Worm (Caenorhabditis elegans) whole organism, young adult: ENCODE measurements around the gene ceh-48.

Experiments
- F23B12.7 ChIP-seq: sonication (generic microtip); optimal IDR thresholded peaks from 2 replicates; lab custom pipeline; 2017; ENCODE audit warnings: missing genetic modification characterization, mild to moderate bottlenecking, missing compliant biosample characterization, antibody characterized with exemption, moderate library complexity; ENCODE audit not compliant: insufficient read depth
- F37B4.10 ChIP-seq: fragments of 200-800 bp; sonication (Bioruptor generic); IDR thresholded peaks from 2 replicates; pipeline ENCODE4 v1.3.6; 2022; ENCODE audit warnings: missing genetic modification characterization, missing compliant biosample characterization
- F57A8.1 ChIP-seq: fragments of 200-800 bp; sonication (Bioruptor generic); optimal IDR thresholded peaks from 2 replicates; lab custom pipeline; 2018; ENCODE audit warnings: mild to moderate bottlenecking, missing genetic modification characterization, moderate library complexity, missing compliant biosample characterization
- T07F8.4 ChIP-seq: sonication (generic microtip); optimal IDR thresholded peaks from 2 replicates; lab custom pipeline; 2016; ENCODE audit warnings: mild to moderate bottlenecking, missing genetic modification characterization, moderate library complexity, missing compliant biosample characterization
- Y67H2A.10 ChIP-seq: fragments of 200-800 bp; sonication (Bioruptor generic); conservative IDR thresholded peaks from 2 replicates; pipeline ENCODE4 v1.3.6; 2022; ENCODE audit warnings: missing genetic modification reagents, missing genetic modification characterization, missing compliant biosample characterization
- Y95B8A.8 ChIP-seq: fragments of 200-800 bp; sonication (Bioruptor generic); IDR thresholded peaks from 2 replicates; pipeline ENCODE4 v1.3.6; 2022; ENCODE audit warnings: missing genetic modification reagents, missing genetic modification characterization, missing compliant biosample characterization
- ama-1 ChIP-seq, 3 experiments: fragments of 150-350 bp in 1 of 3; sonication (generic microtip) in 2 of 3; optimal IDR thresholded peaks; 2 replicates each; lab custom pipeline; 2014 to 2018; ENCODE audit warnings: missing biosample characterization in 2 of 3, missing genetic modification characterization in 2 of 3, missing genetic modification reagents in 2 of 3
- aptf-3 ChIP-seq: fragments of 200-800 bp; sonication (Bioruptor generic); IDR thresholded peaks from 2 replicates; pipeline ENCODE4 v1.3.6; 2022; ENCODE audit warnings: missing genetic modification characterization, missing compliant biosample characterization
- attf-5 ChIP-seq: fragments of 200-800 bp; sonication (Bioruptor generic); optimal IDR thresholded peaks from 2 replicates; lab custom pipeline; 2018; ENCODE audit warnings: mild to moderate bottlenecking, missing genetic modification characterization, missing compliant biosample characterization
- attf-6 ChIP-seq: fragments of 200-800 bp; sonication (Bioruptor generic); IDR thresholded peaks from 2 replicates; pipeline ENCODE4 v1.3.6; 2022; ENCODE audit warnings: missing genetic modification reagents, missing genetic modification characterization, missing compliant biosample characterization
- dpl-1 ChIP-seq: fragments of 150-350 bp; optimal IDR thresholded peaks from 2 replicates; lab custom pipeline; 2014; ENCODE audit warnings: missing biosample characterization, missing genetic modification reagents, missing genetic modification characterization
- fkh-3 ChIP-seq: sonication (generic microtip); optimal IDR thresholded peaks from 2 replicates; lab custom pipeline; 2016; ENCODE audit warnings: mild to moderate bottlenecking, missing genetic modification characterization, missing compliant biosample characterization
- him-1 ChIP-seq: sonication (generic microtip); optimal IDR thresholded peaks from 2 replicates; lab custom pipeline; 2016; ENCODE audit warnings: missing genotype, missing genetic modification reagents, missing genetic modification characterization, missing compliant biosample characterization
- hmg-1.2 ChIP-seq: fragments of 200-800 bp; sonication (Bioruptor generic); IDR thresholded peaks from 2 replicates; pipeline ENCODE4 v1.3.6; 2022; ENCODE audit warnings: missing genetic modification reagents, missing genetic modification characterization, missing compliant biosample characterization
- lin-35 ChIP-seq, 3 experiments: fragments of 150-350 bp in 2 of 3; sonication (generic microtip) in 1 of 3; optimal IDR thresholded peaks; 2 replicates each; lab custom pipeline; 2014 to 2018; ENCODE audit warnings: missing biosample characterization in 3 of 3, missing genetic modification characterization in 3 of 3, missing genetic modification reagents in 3 of 3
- lin-40 ChIP-seq: sonication (generic microtip); optimal IDR thresholded peaks from 2 replicates; lab custom pipeline; 2016; ENCODE audit warnings: missing genetic modification characterization, mild to moderate bottlenecking, missing compliant biosample characterization, missing genotype, missing genetic modification reagents
- lir-1 ChIP-seq: fragments of 200-800 bp; sonication (Bioruptor generic); conservative IDR thresholded peaks from 2 replicates; pipeline ENCODE4 v1.3.6; 2022; ENCODE audit warnings: missing genetic modification reagents, missing genetic modification characterization, missing compliant biosample characterization
- madf-8 ChIP-seq: fragments of 200-800 bp; sonication (Bioruptor generic); conservative IDR thresholded peaks from 2 replicates; pipeline ENCODE4 v1.3.6; 2022; ENCODE audit warnings: missing genetic modification reagents, missing genetic modification characterization, missing compliant biosample characterization
- pbrm-1 ChIP-seq: fragments of 200-800 bp; sonication (Bioruptor generic); IDR thresholded peaks from 2 replicates; pipeline ENCODE4 v1.3.6; 2022; ENCODE audit warnings: missing genetic modification reagents, missing genetic modification characterization, missing compliant biosample characterization
- pha-4 ChIP-seq: fragments of 150-350 bp; sonication (generic microtip); optimal IDR thresholded peaks from 2 replicates; lab custom pipeline; 2014; ENCODE audit warnings: missing biosample characterization, missing genetic modification reagents, missing genetic modification characterization
- sea-2 ChIP-seq: fragments of 200-800 bp; sonication (Bioruptor generic); IDR thresholded peaks from 2 replicates; pipeline ENCODE4 v1.3.6; 2022; ENCODE audit warnings: missing genetic modification characterization, missing compliant biosample characterization
- snpc-1.3 ChIP-seq: sonication (generic microtip); optimal IDR thresholded peaks from 2 replicates; lab custom pipeline; 2017; ENCODE audit warnings: missing genetic modification characterization, mild to moderate bottlenecking, missing compliant biosample characterization, antibody characterized with exemption, moderate library complexity, missing genotype, missing genetic modification reagents; ENCODE audit not compliant: insufficient read depth
- snpc-3.4 ChIP-seq: sonication (generic microtip); optimal IDR thresholded peaks from 2 replicates; lab custom pipeline; 2017; ENCODE audit warnings: missing genetic modification characterization, mild to moderate bottlenecking, missing compliant biosample characterization, antibody characterized with exemption, moderate library complexity, missing genotype, missing genetic modification reagents
- zim-3 ChIP-seq: sonication (generic microtip); optimal IDR thresholded peaks from 2 replicates; lab custom pipeline; 2017; ENCODE audit warnings: mild to moderate bottlenecking, missing genetic modification characterization, moderate library complexity, missing compliant biosample characterization
- ztf-3 ChIP-seq: fragments of 200-800 bp; sonication (Bioruptor generic); optimal IDR thresholded peaks from 2 replicates; lab custom pipeline; 2018; ENCODE audit warnings: mild to moderate bottlenecking, missing genetic modification characterization, missing compliant biosample characterization

The ceh-48 gene

ce11 chrIV:6852727-6853126 lies 40.8 kb downstream of the ceh-48 start:
- TF ChIP-seq T07F8.4 (tag; lab: Kevin White, UChicago), result no peak
- no peak for TF ChIP-seq F23B12.7
- TF ChIP-seq snpc-1.3 (tag; lab: Kevin White, UChicago), result no peak
- TF ChIP-seq sea-2 (GFP tag; lab: Robert Waterston, UW), result no peak
- no peak for TF ChIP-seq lir-1 (GFP tag; lab: Robert Waterston, UW)
- no peak for TF ChIP-seq dpl-1 (GFP tag; lab: Kevin White, UChicago)
- TF ChIP-seq pbrm-1 (GFP tag; lab: Robert Waterston, UW), result no peak
- TF ChIP-seq hmg-1.2 (GFP tag; lab: Robert Waterston, UW), result no peak
- TF ChIP-seq lin-35 (GFP tag; optimal IDR thresholded peaks at IDR 0.05; lab: Kevin White, UChicago), result no peak
- TF ChIP-seq aptf-3 (GFP tag; lab: Robert Waterston, UW), result no peak
- no peak for TF ChIP-seq pha-4
- no peak for TF ChIP-seq lin-40 (tag; lab: Kevin White, UChicago)

ce11 chrIV:6859270-6859669 lies 47.4 kb downstream of the ceh-48 start, which contains the start of gene R13H7.2:
Gene R13H7.2, minus strand, starts transcription at chrIV:6859370.
- TF ChIP-seq zim-3 (tag; lab: Kevin White, UChicago) (no peak), Y67H2A.10 (GFP tag; lab: Robert Waterston, UW) (no peak), ztf-3 (GFP tag; lab: Kevin White, UChicago) (no peak), lir-1 (GFP tag; lab: Robert Waterston, UW) (no peak), F57A8.1 (GFP tag; lab: Kevin White, UChicago) (no peak), Y95B8A.8 (no peak), madf-8 (no peak), attf-6 (GFP tag; lab: Robert Waterston, UW) (no peak), sea-2 (GFP tag; lab: Robert Waterston, UW) (no peak), ama-1 (optimal IDR thresholded peaks at IDR 0.05; lab: Kevin White, UChicago) (no peak), ama-1 (GFP tag; optimal IDR thresholded peaks at IDR 0.05; lab: Kevin White, UChicago) (no peak), F37B4.10 (no peak), fkh-3 (no peak), snpc-3.4 (tag; lab: Kevin White, UChicago) (no peak), attf-5 (no peak), him-1 (tag; lab: Kevin White, UChicago) (no peak)
- TF ChIP-seq, all 124 proteins: peak for 0
